Fruit fly (Drosophila melanogaster): ENCODE data around the gene rudhira.
A peak's percentile ranks its signal among the peaks of the same experiment; 100 is the strongest.

- no peak for TF ChIP-seq achi (GFP tag; optimal IDR thresholded peaks at IDR 0.05)
- TF ChIP-seq Met (GFP tag; optimal IDR thresholded peaks at IDR 0.05): no peak
- TF ChIP-seq pdm3 (GFP tag; optimal IDR thresholded peaks at IDR 0.05): no peak
- TF ChIP-seq CG32006 (GFP tag; optimal IDR thresholded peaks at IDR 0.05): no peak
- no peak for TF ChIP-seq CG8632 (GFP tag; optimal IDR thresholded peaks at IDR 0.05)
- no peak for TF ChIP-seq lz (GFP tag; optimal IDR thresholded peaks at IDR 0.05)
- TF ChIP-seq Hr38 (GFP tag; optimal IDR thresholded peaks at IDR 0.05): no peak
- no peak for TF ChIP-seq Eip75B (GFP tag; optimal IDR thresholded peaks at IDR 0.05)
- TF ChIP-seq CG1621 (tag; optimal IDR thresholded peaks at IDR 0.05): no peak
- peak; percentile 6 for TF ChIP-seq Blimp-1 (GFP tag; optimal IDR thresholded peaks at IDR 0.05)
- no peak for TF ChIP-seq CG6854 (GFP tag; optimal IDR thresholded peaks at IDR 0.05)
- no peak for TF ChIP-seq fd59A (GFP tag; optimal IDR thresholded peaks at IDR 0.05)
- no peak for TF ChIP-seq OdsH (GFP tag; optimal IDR thresholded peaks at IDR 0.05)
- no peak for TF ChIP-seq CG6163 (GFP tag; IDR thresholded peaks at IDR 0.05)
Measured at dm6 chrX:11848507-11849264, 32.0 kb downstream of the rudhira start.

Measured in whole organism, prepupa.